Fruit fly (Drosophila melanogaster) whole organism: ENCODE results near the gene CG43658.

Experiments
- pan ChIP-seq: fragments of >200 bp; optimal IDR thresholded peaks from 2 replicates; lab custom pipeline; 2017
- usp ChIP-seq: fragments of >200 bp; optimal IDR thresholded peaks from 2 replicates; lab custom pipeline; 2017; ENCODE audit warnings: missing biosample characterization, missing genetic modification characterization, mixed read lengths

DNA sequence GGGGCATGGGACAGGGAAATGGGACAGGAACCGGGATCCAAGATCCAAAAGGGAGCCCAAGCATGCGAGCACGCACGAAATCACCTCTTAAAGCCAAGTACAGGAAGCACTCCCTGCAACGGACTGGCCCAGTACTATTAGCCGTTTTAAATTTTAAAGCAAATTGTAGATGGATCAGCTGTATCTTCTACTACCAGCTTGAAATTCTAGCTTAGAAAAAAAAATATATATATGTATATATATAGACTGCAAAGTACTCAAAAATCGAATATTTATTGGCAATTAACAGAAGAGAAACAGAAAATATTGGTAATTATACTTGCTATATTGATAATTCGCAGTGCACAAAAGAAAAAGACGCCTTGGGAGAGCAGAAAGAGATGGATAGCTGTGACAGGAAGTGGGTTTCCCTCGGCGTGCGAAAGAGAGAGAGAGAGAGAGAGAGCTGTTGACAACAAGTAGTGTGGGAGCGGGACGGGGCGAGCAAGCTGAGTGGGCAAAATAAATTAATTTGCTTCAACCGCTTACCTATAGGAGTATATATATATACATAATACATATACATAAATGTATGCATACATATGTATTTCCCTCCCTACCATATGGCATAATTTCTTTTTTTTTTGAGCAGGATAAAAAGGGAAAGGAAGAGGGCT lies 76.7 kb downstream of the CG43658 start:
- TF ChIP-seq pan (lab: Kevin White, UChicago), result no peak
- TF ChIP-seq usp (GFP tag; lab: Kevin White, UChicago), result no peak
